Worm (Caenorhabditis elegans): ENCODE measurements around the gene scyl-1.

The scyl-1 gene

ce11 chrV:13041666-13042065 is at the start of gene scyl-1:
scyl-1 (minus strand) TSS chrV:13041721.
- TF ChIP-seq dmd-6 (GFP tag; IDR thresholded peaks at IDR 0.05) (peak; percentile 76), lin-1 (GFP tag; IDR thresholded peaks at IDR 0.05) (no peak), hif-1 (tag; optimal IDR thresholded peaks at IDR 0.05) (peak in 1 of 2 experiments; percentile 46), mdt-29 (GFP tag; IDR thresholded peaks at IDR 0.05) (no peak), nhr-42 (GFP tag; IDR thresholded peaks at IDR 0.05) (peak; percentile 66), mes-2 (tag; optimal IDR thresholded peaks at IDR 0.05; ENCODE audit: poor library complexity, severe bottlenecking) (peak; percentile 89), nhr-28 (tag; optimal IDR thresholded peaks at IDR 0.05) (peak; percentile 70), ama-1 (optimal IDR thresholded peaks at IDR 0.05) (no peak), nhr-25 (tag; optimal IDR thresholded peaks at IDR 0.05; ENCODE audit: borderline replicate concordance, insufficient read depth) (peak; percentile 48), lsy-2 (tag; optimal IDR thresholded peaks at IDR 0.05) (peak in 1 of 2 experiments; percentile 90), hlh-11 (tag; optimal IDR thresholded peaks at IDR 0.05) (peak; percentile 78), T26A8.4 (GFP tag; IDR thresholded peaks at IDR 0.05) (peak; percentile 75), nhr-77 (tag; optimal IDR thresholded peaks at IDR 0.05) (peak; percentile 56), mdl-1 (tag; optimal IDR thresholded peaks at IDR 0.05) (peak in 1 of 2 experiments; percentile 59), ceh-32 (tag; optimal IDR thresholded peaks at IDR 0.05; ENCODE audit: poor library complexity) (no peak), unc-62 (GFP tag; optimal IDR thresholded peaks at IDR 0.05 in 1 of 2) (peak in 1 of 2 experiments; percentile 82), unc-62 (tag; optimal IDR thresholded peaks at IDR 0.05) (no peak), nhr-48 (tag; optimal IDR thresholded peaks at IDR 0.05) (peak; percentile 36), lin-39 (tag; optimal IDR thresholded peaks at IDR 0.05) (no peak), lin-15B (tag; optimal IDR thresholded peaks at IDR 0.05) (no peak), nhr-102 (tag; optimal IDR thresholded peaks at IDR 0.05) (peak; percentile 45), arid-1 (GFP tag; conservative IDR thresholded peaks at IDR 0.05) (0 out of 2 replicates have a peak, but pooled peaks have one; percentile 25), fkh-10 (GFP tag; optimal IDR thresholded peaks at IDR 0.05) (peak; percentile 23), mxl-3 (GFP tag; optimal IDR thresholded peaks at IDR 0.05) (peak; percentile 15), nhr-6 (tag; optimal IDR thresholded peaks at IDR 0.05) (peak; percentile 96), ceh-20 (GFP tag; IDR thresholded peaks at IDR 0.05) (0 out of 2 replicates have a peak, but pooled peaks have one; percentile 41), dve-1 (tag; optimal IDR thresholded peaks at IDR 0.05; ENCODE audit: insufficient read depth) (peak; percentile 84), rbr-2 (tag; optimal IDR thresholded peaks at IDR 0.05) (peak; percentile 68), jun-1 (tag; optimal IDR thresholded peaks at IDR 0.05) (peak; percentile 8), T20F7.1 (GFP tag; optimal IDR thresholded peaks at IDR 0.05) (peak; percentile 70), aly-2 (tag; optimal IDR thresholded peaks at IDR 0.05) (no peak), lin-13 (GFP tag; optimal IDR thresholded peaks at IDR 0.05) (peak; percentile 74), zfp-3 (GFP tag; conservative IDR thresholded peaks at IDR 0.05) (no peak), nhr-11 (tag; optimal IDR thresholded peaks at IDR 0.05) (peak; percentile 56), spr-1 (tag; optimal IDR thresholded peaks at IDR 0.05) (peak; percentile 10), duxl-1 (tag; optimal IDR thresholded peaks at IDR 0.05; ENCODE audit: poor library complexity) (peak; percentile 30), ctbp-1 (GFP tag; IDR thresholded peaks at IDR 0.05) (peak; percentile 59), dpl-1 (GFP tag; optimal IDR thresholded peaks at IDR 0.05) (peak; percentile 74), hmg-1.1 (GFP tag; IDR thresholded peaks at IDR 0.05) (peak; percentile 52), lin-29 (GFP tag; IDR thresholded peaks at IDR 0.05) (0 out of 2 replicates have a peak, but pooled peaks have one; percentile 21)

ce11 chrV:13090130-13090770 is 48.7 kb upstream of the scyl-1 start, which contains the start of gene C34B4.4:
C34B4.4 (plus strand) TSS chrV:13090405.
- TF ChIP-seq zfp-3 (GFP tag; conservative IDR thresholded peaks at IDR 0.05), result no peak
- no peak for TF ChIP-seq nhr-76 (tag; optimal IDR thresholded peaks at IDR 0.05)
- no peak for TF ChIP-seq ceh-32 (tag; optimal IDR thresholded peaks at IDR 0.05; ENCODE audit: poor library complexity)
- 0 out of 2 replicates have a peak, but pooled peaks have one; percentile 18 for TF ChIP-seq Y48G9A.11 (GFP tag; IDR thresholded peaks at IDR 0.05)
- no peak for TF ChIP-seq gei-8 (GFP tag; optimal IDR thresholded peaks at IDR 0.05)
- no peak for TF ChIP-seq pha-4 (GFP tag; IDR thresholded peaks at IDR 0.05)
- no peak for TF ChIP-seq pha-4 (tag; optimal IDR thresholded peaks at IDR 0.05)
- TF ChIP-seq pqm-1 (tag; optimal IDR thresholded peaks at IDR 0.05), result no peak
- no peak for TF ChIP-seq lin-15B (tag; optimal IDR thresholded peaks at IDR 0.05)
- 0 out of 2 replicates have a peak, but pooled peaks have one; percentile 46 for TF ChIP-seq tra-1 (GFP tag; IDR thresholded peaks at IDR 0.05)
- no peak for TF ChIP-seq daf-16 (GFP tag; optimal IDR thresholded peaks at IDR 0.05)
- TF ChIP-seq daf-16 (tag; optimal IDR thresholded peaks at IDR 0.05), result peak; percentile 14
- no peak for TF ChIP-seq tag-97 (GFP tag; IDR thresholded peaks at IDR 0.05)
- 0 out of 2 replicates have a peak, but pooled peaks have one; percentile 7 for TF ChIP-seq ctbp-1 (GFP tag; IDR thresholded peaks at IDR 0.05)
- no peak for TF ChIP-seq Y75B8A.6 (GFP tag; IDR thresholded peaks at IDR 0.05)

Data from whole organism, L4 larva.